Worm (Caenorhabditis elegans): Measurements from ENCODE around the gene C17G1.2.

- TF ChIP-seq cnd-1 (tag; optimal IDR thresholded peaks at IDR 0.05) (no peak), tbx-8 (GFP tag; optimal IDR thresholded peaks at IDR 0.05) (no peak), nhr-237 (tag; optimal IDR thresholded peaks at IDR 0.05) (no peak), elt-3 (tag; optimal IDR thresholded peaks at IDR 0.05) (no peak), M03D4.4 (tag; optimal IDR thresholded peaks at IDR 0.05) (no peak), ztf-11 (tag; optimal IDR thresholded peaks at IDR 0.05) (no peak), snpc-4 (tag; optimal IDR thresholded peaks at IDR 0.05) (no peak), lin-13 (tag; optimal IDR thresholded peaks at IDR 0.05) (no peak), blmp-1 (tag; optimal IDR thresholded peaks at IDR 0.05) (no peak), nhr-76 (tag; optimal IDR thresholded peaks at IDR 0.05) (no peak), mep-1 (tag; optimal IDR thresholded peaks at IDR 0.05) (no peak), mab-5 (tag; optimal IDR thresholded peaks at IDR 0.05) (no peak), lsy-2 (tag; optimal IDR thresholded peaks at IDR 0.05) (no peak)
These were observed 43.9 kb downstream of the C17G1.2 start, which contains the start of gene pssy-1 for ce11 chrX:9965275-9965674.
